Worm (Caenorhabditis elegans) whole organism, early embryonic: Measurements from ENCODE around the gene dpf-2.

ENCODE experiments used
- ama-1 ChIP-seq: fragments of 150-350 bp; optimal IDR thresholded peaks from 2 replicates; lab custom pipeline; 2014
- ceh-13 ChIP-seq: fragments of 200-800 bp; sonication (Bioruptor generic); optimal IDR thresholded peaks from 2 replicates; lab custom pipeline; 2018; ENCODE audit warnings: mild to moderate bottlenecking, missing genetic modification characterization, missing compliant biosample characterization
- flt-1 ChIP-seq: fragments of 200-800 bp; sonication (Bioruptor generic); IDR thresholded peaks from 2 replicates; pipeline ENCODE4 v1.3.6; 2022; ENCODE audit warnings: missing genetic modification characterization, missing compliant biosample characterization
- hmbx-1 ChIP-seq: sonication (generic microtip); optimal IDR thresholded peaks from 2 replicates; lab custom pipeline; 2016; ENCODE audit warnings: mild to moderate bottlenecking, missing genetic modification characterization, missing compliant biosample characterization
- hmg-4 ChIP-seq: fragments of 200-800 bp; sonication (Bioruptor generic); optimal IDR thresholded peaks from 2 replicates; lab custom pipeline; 2018; ENCODE audit warnings: mild to moderate bottlenecking, missing genetic modification characterization, missing compliant biosample characterization
- pes-1 ChIP-seq: fragments of 200-800 bp; sonication (Bioruptor generic); IDR thresholded peaks from 2 replicates; pipeline ENCODE4 v1.3.6; 2022; ENCODE audit warnings: missing genetic modification reagents, missing genetic modification characterization, missing compliant biosample characterization
- scrt-1 ChIP-seq: fragments of 200-800 bp; sonication (Bioruptor generic); IDR thresholded peaks from 2 replicates; pipeline ENCODE4 v1.3.6; 2022; ENCODE audit warnings: missing genetic modification characterization, missing compliant biosample characterization
- tbx-37 ChIP-seq: fragments of 200-800 bp; sonication (Bioruptor generic); conservative IDR thresholded peaks from 2 replicates; pipeline ENCODE4 v1.3.6; 2022; ENCODE audit warnings: missing genetic modification reagents, missing genetic modification characterization, missing compliant biosample characterization
- tra-4 ChIP-seq: sonication (generic microtip); optimal IDR thresholded peaks from 2 replicates; lab custom pipeline; 2017; ENCODE audit warnings: missing genetic modification characterization, missing compliant biosample characterization

ce11 chrX:14791195-14791739, 40.4 kb upstream of the dpf-2 start:
- no peak for TF ChIP-seq hmg-4 (GFP tag; lab: Kevin White, UChicago)
- TF ChIP-seq pes-1, result no peak
- TF ChIP-seq tra-4, result no peak
- no peak for TF ChIP-seq flt-1 (GFP tag; lab: Robert Waterston, UW)
- TF ChIP-seq ama-1, result no peak
- no peak for TF ChIP-seq tbx-37 (GFP tag; lab: Robert Waterston, UW)
- TF ChIP-seq hmbx-1 (tag; lab: Kevin White, UChicago), result no peak
- TF ChIP-seq ceh-13 (GFP tag; lab: Kevin White, UChicago), result no peak
- TF ChIP-seq scrt-1, result no peak
